Fruit fly (Drosophila melanogaster) whole organism, embryonic: ENCODE results near the gene PIG-Q.

ENCODE experiments used
- Abd-B ChIP-seq: fragments of 200-800 bp; sonication (Bioruptor generic); optimal IDR thresholded peaks from 2 replicates; lab custom pipeline; 2018; ENCODE audit warnings: missing biosample characterization, mild to moderate bottlenecking, missing genetic modification characterization, moderate library complexity
- Bgb ChIP-seq: fragments of 200-800 bp; sonication (Bioruptor generic); IDR thresholded peaks from 2 replicates; pipeline ENCODE4 v1.3.6; 2022; ENCODE audit warnings: missing biosample characterization, missing genetic modification characterization; ENCODE audit not compliant: partially characterized antibody
- CG10959 ChIP-seq: fragments of 200-800 bp; sonication (Bioruptor generic); IDR thresholded peaks from 2 replicates; pipeline ENCODE4 v1.3.6; 2022; ENCODE audit warnings: missing biosample characterization, missing genetic modification characterization
- CG11093 ChIP-seq: fragments of 200-800 bp; sonication (Bioruptor generic); IDR thresholded peaks from 3 replicates; pipeline ENCODE4 v1.3.6; 2022; ENCODE audit warnings: missing biosample characterization, missing genetic modification characterization
- CG12769 ChIP-seq: fragments of 200-800 bp; sonication (Bioruptor generic); optimal IDR thresholded peaks from 2 replicates; lab custom pipeline; 2019; ENCODE audit warnings: missing biosample characterization, mild to moderate bottlenecking, missing genetic modification characterization, moderate library complexity
- CG13894 ChIP-seq: fragments of 200-800 bp; sonication (Bioruptor generic); optimal IDR thresholded peaks from 3 replicates; lab custom pipeline; 2018; ENCODE audit warnings: missing biosample characterization, mild to moderate bottlenecking, missing genetic modification characterization, moderate library complexity
- CG15696 ChIP-seq: fragments of 200-800 bp; sonication (Bioruptor generic); optimal IDR thresholded peaks from 2 replicates; lab custom pipeline; 2019; ENCODE audit warnings: missing biosample characterization, mild to moderate bottlenecking, missing genetic modification characterization, moderate library complexity
- CG16863 ChIP-seq: fragments of 200-800 bp; sonication (Bioruptor generic); optimal IDR thresholded peaks from 3 replicates; lab custom pipeline; 2016; ENCODE audit warnings: missing biosample characterization, missing genetic modification characterization
- CG17328 ChIP-seq: fragments of 200-800 bp; sonication (Bioruptor generic); IDR thresholded peaks from 2 replicates; pipeline ENCODE4 v1.3.6; 2022; ENCODE audit warnings: missing biosample characterization, missing genetic modification characterization
- CG1792 ChIP-seq: fragments of 200-800 bp; sonication (Bioruptor generic); optimal IDR thresholded peaks from 2 replicates; lab custom pipeline; 2016; ENCODE audit warnings: missing biosample characterization, missing genetic modification characterization
- CG18476 ChIP-seq: fragments of 200-800 bp; sonication (Bioruptor generic); optimal IDR thresholded peaks from 2 replicates; lab custom pipeline; 2016; ENCODE audit warnings: missing biosample characterization, mild to moderate bottlenecking, missing genetic modification characterization
- CG2712 ChIP-seq: fragments of 200-800 bp; optimal IDR thresholded peaks from 3 replicates; lab custom pipeline; 2019; ENCODE audit warnings: missing biosample characterization, mild to moderate bottlenecking, missing genetic modification characterization, moderate library complexity
- CG32532 ChIP-seq: fragments of 200-800 bp; sonication (Bioruptor generic); IDR thresholded peaks from 2 replicates; pipeline ENCODE4 v1.3.6; 2022; ENCODE audit warnings: missing biosample characterization, missing genetic modification characterization
- CG34376 ChIP-seq: fragments of 200-800 bp; sonication (Bioruptor generic); optimal IDR thresholded peaks from 2 replicates; lab custom pipeline; 2018; ENCODE audit warnings: missing biosample characterization, mild to moderate bottlenecking, missing genetic modification characterization
- CG3726 ChIP-seq: fragments of 200-800 bp; sonication (Bioruptor generic); IDR thresholded peaks from 3 replicates; pipeline ENCODE4, ENCODE4 v1.3.6; 2022; ENCODE audit warnings: missing biosample characterization, missing genetic modification characterization
- CG4404 ChIP-seq: fragments of 200-800 bp; sonication (Bioruptor generic); IDR thresholded peaks from 2 replicates; pipeline ENCODE4 v1.3.6; 2022; ENCODE audit warnings: missing biosample characterization, missing genetic modification characterization
- CG7745 ChIP-seq: fragments of 200-800 bp; sonication (Bioruptor generic); optimal IDR thresholded peaks from 2 replicates; lab custom pipeline; 2018; ENCODE audit warnings: missing biosample characterization, mild to moderate bottlenecking, missing genetic modification characterization, moderate library complexity
- CG8290 ChIP-seq, 3 experiments: fragments of 200-800 bp; sonication (Bioruptor generic); optimal IDR thresholded peaks; 2 replicates each; lab custom pipeline; 2016 to 2019; ENCODE audit warnings: missing biosample characterization in 3 of 3, missing genetic modification characterization in 3 of 3, mild to moderate bottlenecking in 2 of 3, moderate library complexity in 1 of 3
- CG8388 ChIP-seq: fragments of 200-800 bp; sonication (Bioruptor generic); optimal IDR thresholded peaks from 2 replicates; lab custom pipeline; 2019; ENCODE audit warnings: missing biosample characterization, mild to moderate bottlenecking, missing genetic modification characterization, moderate library complexity
- Dbx ChIP-seq: fragments of 200-800 bp; sonication (Bioruptor generic); IDR thresholded peaks from 3 replicates; pipeline ENCODE4 v1.3.6; 2022; ENCODE audit warnings: missing biosample characterization, missing genetic modification characterization
- Dip3 ChIP-seq: fragments of 200-800 bp; sonication (Bioruptor generic); optimal IDR thresholded peaks from 3 replicates; lab custom pipeline; 2016; ENCODE audit warnings: missing biosample characterization, missing genetic modification characterization
- Drgx ChIP-seq: fragments of 200-800 bp; sonication (Bioruptor generic); IDR thresholded peaks from 2 replicates; pipeline ENCODE4 v1.3.6; 2022; ENCODE audit warnings: missing biosample characterization, missing genetic modification characterization
- Elba2 ChIP-seq: fragments of 200-800 bp; sonication (Bioruptor generic); optimal IDR thresholded peaks from 3 replicates; lab custom pipeline; 2016; ENCODE audit warnings: missing biosample characterization, missing genetic modification characterization
- Gsc ChIP-seq: fragments of 200-800 bp; sonication (Bioruptor generic); IDR thresholded peaks from 2 replicates; pipeline ENCODE4 v1.3.6; 2022; ENCODE audit warnings: missing biosample characterization, missing genetic modification characterization
- Gug ChIP-seq: fragments of 200-800 bp; sonication (Bioruptor generic); IDR thresholded peaks from 4 replicates; pipeline ENCODE4 v1.3.6; 2022; ENCODE audit warnings: missing biosample characterization, missing genetic modification characterization
- Hey ChIP-seq: fragments of 200-800 bp; sonication (Bioruptor generic); optimal IDR thresholded peaks from 3 replicates; lab custom pipeline; 2018; ENCODE audit warnings: missing biosample characterization, mild to moderate bottlenecking, missing genetic modification characterization
- Hr78 ChIP-seq, 2 experiments: fragments of 200-800 bp in 1 of 2; fragments of >200 bp in 1 of 2; sonication (Bioruptor generic) in 1 of 2; optimal IDR thresholded peaks; 2 replicates each; lab custom pipeline; 2017 to 2019; ENCODE audit warnings: missing biosample characterization in 2 of 2, missing genetic modification characterization in 2 of 2, mild to moderate bottlenecking in 1 of 2, moderate library complexity in 1 of 2
- Mrtf ChIP-seq: fragments of 200-800 bp; sonication (Bioruptor generic); IDR thresholded peaks from 3 replicates; pipeline ENCODE4 v1.3.6; 2022; ENCODE audit warnings: missing biosample characterization, missing genetic modification characterization
- Nf-YC ChIP-seq: fragments of 200-800 bp; optimal IDR thresholded peaks from 3 replicates; lab custom pipeline; 2019; ENCODE audit warnings: missing biosample characterization, mild to moderate bottlenecking, missing genetic modification characterization, moderate library complexity
- Sin3A ChIP-seq: fragments of >200 bp; optimal IDR thresholded peaks from 2 replicates; lab custom pipeline; 2018
- Xbp1 ChIP-seq: fragments of 200-800 bp; sonication (Bioruptor generic); optimal IDR thresholded peaks from 3 replicates; lab custom pipeline; 2016; ENCODE audit warnings: missing biosample characterization, mild to moderate bottlenecking, missing genetic modification characterization
- amos ChIP-seq: fragments of 200-800 bp; sonication (Bioruptor generic); IDR thresholded peaks from 2 replicates; pipeline ENCODE4 v1.3.6; 2022; ENCODE audit warnings: missing biosample characterization, missing genetic modification characterization; ENCODE audit not compliant: partially characterized antibody
- br ChIP-seq: fragments of >200 bp; optimal IDR thresholded peaks from 2 replicates; lab custom pipeline; 2017
- btn ChIP-seq: fragments of 200-800 bp; sonication (Bioruptor generic); optimal IDR thresholded peaks from 2 replicates; lab custom pipeline; 2016; ENCODE audit warnings: missing biosample characterization, missing genetic modification characterization
- dan ChIP-seq: fragments of 200-800 bp; sonication (Bioruptor generic); IDR thresholded peaks from 2 replicates; pipeline ENCODE4 v1.3.6; 2022; ENCODE audit warnings: missing biosample characterization, missing genetic modification characterization
- danr ChIP-seq: fragments of 200-800 bp; sonication (Bioruptor generic); IDR thresholded peaks from 2 replicates; pipeline ENCODE4 v1.3.6; 2022; ENCODE audit warnings: missing biosample characterization, missing genetic modification characterization
- disco-r ChIP-seq: fragments of 200-800 bp; sonication (Bioruptor generic); optimal IDR thresholded peaks from 2 replicates; lab custom pipeline; 2016; ENCODE audit warnings: missing biosample characterization, missing genetic modification characterization
- fd3F ChIP-seq: fragments of 200-800 bp; sonication (Bioruptor generic); optimal IDR thresholded peaks from 2 replicates; lab custom pipeline; 2018; ENCODE audit warnings: missing biosample characterization, mild to moderate bottlenecking, missing genetic modification characterization, moderate library complexity
- fru ChIP-seq: fragments of >200 bp; optimal IDR thresholded peaks from 2 replicates; lab custom pipeline; 2017
- ham ChIP-seq: fragments of 200-800 bp; sonication (Bioruptor generic); IDR thresholded peaks from 2 replicates; pipeline ENCODE4 v1.3.6; 2022; ENCODE audit warnings: missing biosample characterization, missing genetic modification characterization
- hb ChIP-seq: fragments of 200-800 bp; sonication (Bioruptor generic); IDR thresholded peaks from 3 replicates; pipeline ENCODE4 v1.3.6; 2022; ENCODE audit warnings: missing biosample characterization, missing genetic modification characterization; ENCODE audit not compliant: partially characterized antibody
- kah ChIP-seq: fragments of 200-800 bp; sonication (Bioruptor generic); optimal IDR thresholded peaks from 2 replicates; lab custom pipeline; 2018; ENCODE audit warnings: missing biosample characterization, mild to moderate bottlenecking, missing genetic modification characterization
- mam ChIP-seq: fragments of 200-800 bp; sonication (Bioruptor generic); optimal IDR thresholded peaks from 3 replicates; lab custom pipeline; 2016; ENCODE audit warnings: missing biosample characterization, missing genetic modification characterization
- nerfin-2 ChIP-seq: fragments of 200-800 bp; sonication (Bioruptor generic); IDR thresholded peaks from 2 replicates; pipeline ENCODE4 v1.3.6; 2022; ENCODE audit warnings: missing biosample characterization, missing genetic modification characterization; ENCODE audit not compliant: partially characterized antibody
- psq ChIP-seq: fragments of 200-800 bp; sonication (Bioruptor generic); optimal IDR thresholded peaks from 2 replicates; lab custom pipeline; 2017; ENCODE audit warnings: missing biosample characterization, missing genetic modification characterization
- sc ChIP-seq, 3 experiments: fragments of >200 bp in 2 of 3; fragments of 200-800 bp in 1 of 3; sonication (Bioruptor generic) in 1 of 3; optimal IDR thresholded peaks; 2 replicates in 2 of 3; 3 replicates in 1 of 3; lab custom pipeline; 2017; ENCODE audit warnings: mild to moderate bottlenecking in 1 of 3, missing biosample characterization in 1 of 3, missing genetic modification characterization in 1 of 3, missing genetic modification reagents in 1 of 3
- shn ChIP-seq: fragments of 200-800 bp; sonication (Bioruptor generic); optimal IDR thresholded peaks from 3 replicates; lab custom pipeline; 2016; ENCODE audit warnings: missing biosample characterization, missing genetic modification characterization
- sim ChIP-seq: fragments of 200-800 bp; sonication (Bioruptor generic); IDR thresholded peaks from 2 replicates; pipeline ENCODE4 v1.3.6; 2022; ENCODE audit warnings: missing biosample characterization, missing genetic modification characterization
- sima ChIP-seq: fragments of 200-800 bp; sonication (Bioruptor generic); optimal IDR thresholded peaks from 2 replicates; lab custom pipeline; 2016; ENCODE audit warnings: missing biosample characterization, missing genetic modification characterization

PIG-Q gene

DNA sequence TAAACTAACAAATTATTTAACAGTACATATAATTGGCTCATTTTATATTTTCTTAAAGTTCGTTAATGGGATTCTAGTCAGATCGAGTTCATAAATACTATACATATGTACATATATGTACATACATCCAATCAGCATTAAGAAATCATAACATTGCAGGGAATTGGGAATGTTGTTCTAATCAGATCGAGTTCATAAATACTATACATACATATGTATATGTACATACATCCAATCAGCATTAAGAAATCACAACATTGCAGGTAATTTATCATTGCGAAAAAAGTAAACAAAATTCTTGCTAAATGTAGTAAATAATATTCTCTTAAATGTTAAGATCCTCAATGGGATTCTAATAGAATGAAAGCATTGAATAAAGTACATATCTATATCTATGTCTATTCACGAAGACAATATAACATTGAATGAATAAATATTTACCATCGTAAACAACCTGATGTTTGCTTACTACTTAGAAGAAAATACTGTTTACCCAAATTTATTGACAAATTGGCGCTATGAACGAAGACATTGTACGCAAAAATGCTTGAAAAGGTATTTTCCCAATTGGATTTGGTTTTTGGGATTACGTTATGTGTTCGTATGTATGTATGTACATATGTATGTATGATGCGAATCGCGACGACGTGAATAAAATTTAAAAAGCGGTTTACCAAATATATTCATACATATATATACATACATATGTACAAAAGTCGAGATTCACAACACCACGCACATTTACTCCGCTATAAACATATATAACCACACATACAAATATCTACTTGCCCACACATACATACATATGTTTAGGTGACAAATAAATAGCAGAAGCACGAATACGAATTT is 24.9 kb downstream of the PIG-Q start (continued):
- TF ChIP-seq Drgx (GFP tag; lab: Robert Waterston, UW), result no peak
- TF ChIP-seq CG18476 (GFP tag; lab: Kevin White, UChicago), result peak; percentile 59
- TF ChIP-seq CG4404 (GFP tag; lab: Robert Waterston, UW), result no peak
- peak; percentile 50 for TF ChIP-seq kah (GFP tag; lab: Kevin White, UChicago)
- TF ChIP-seq Hey (tag; lab: Kevin White, UChicago), result no peak
- peak; percentile 90 for TF ChIP-seq CG15696 (tag; lab: Kevin White, UChicago)
- peak in 1 of 2 experiments; percentile 13 for TF ChIP-seq Hr78 (GFP tag; optimal IDR thresholded peaks at IDR 0.05; lab: Kevin White, UChicago)
- peak; percentile 51; the same call in 1 of the 2 replicates for TF ChIP-seq CG17328 (GFP tag; lab: Robert Waterston, UW)
- peak; percentile 37; the same call in 1 of the 2 replicates for TF ChIP-seq sim (GFP tag; lab: Robert Waterston, UW)
- TF ChIP-seq hb (GFP tag; lab: Robert Waterston, UW), result no peak
- no peak for TF ChIP-seq CG16863
- peak; percentile 10 for TF ChIP-seq btn (GFP tag; lab: Kevin White, UChicago)
- TF ChIP-seq CG34376 (GFP tag; lab: Kevin White, UChicago), result peak; percentile 91
- no peak for TF ChIP-seq Mrtf (GFP tag; lab: Robert Waterston, UW)
- TF ChIP-seq CG13894 (tag; lab: Kevin White, UChicago), result peak; percentile 91
- TF ChIP-seq Dbx, result peak; percentile 78; the same call in 2 of the 3 replicates
- peak; percentile 29 for TF ChIP-seq psq (GFP tag; lab: Kevin White, UChicago)
- no peak for TF ChIP-seq amos (GFP tag; lab: Robert Waterston, UW)
- TF ChIP-seq shn (GFP tag; lab: Kevin White, UChicago), result no peak
- peak; percentile 57 for TF ChIP-seq CG2712 (tag; lab: Kevin White, UChicago)
- no peak for TF ChIP-seq sc (optimal IDR thresholded peaks at IDR 0.05; lab: Kevin White, UChicago)
- peak; percentile 53 for TF ChIP-seq sc (GFP tag; optimal IDR thresholded peaks at IDR 0.05; lab: Kevin White, UChicago)
- no peak for TF ChIP-seq Bgb
- TF ChIP-seq Gug (GFP tag; lab: Robert Waterston, UW), result no peak
- TF ChIP-seq Dip3 (GFP tag; lab: Kevin White, UChicago), result peak; percentile 28
- no peak for TF ChIP-seq Xbp1 (GFP tag; lab: Kevin White, UChicago)
- peak; percentile 26; the same call in 1 of the 2 replicates for TF ChIP-seq danr (GFP tag; lab: Robert Waterston, UW)
- no peak; the same call in 2 of the 3 replicates for TF ChIP-seq CG11093 (GFP tag; lab: Robert Waterston, UW)
- no peak for TF ChIP-seq CG8388 (GFP tag; lab: Kevin White, UChicago)
- peak; percentile 38 for TF ChIP-seq sima (GFP tag; lab: Kevin White, UChicago)
- no peak; the same call in 1 of the 2 replicates for TF ChIP-seq CG32532 (GFP tag; lab: Robert Waterston, UW)
- TF ChIP-seq CG12769 (tag; lab: Kevin White, UChicago), result no peak
- peak; percentile 86 for TF ChIP-seq fd3F (GFP tag; lab: Kevin White, UChicago)
- no peak for TF ChIP-seq nerfin-2
- no peak for TF ChIP-seq Sin3A (lab: Kevin White, UChicago)
- no peak for TF ChIP-seq CG10959 (GFP tag; lab: Robert Waterston, UW)
- peak; percentile 57 for TF ChIP-seq CG1792 (GFP tag; lab: Kevin White, UChicago)
- no peak for TF ChIP-seq Abd-B (GFP tag; lab: Kevin White, UChicago)
- TF ChIP-seq mam (GFP tag; lab: Kevin White, UChicago), result peak; percentile 61
- peak; percentile 79 for TF ChIP-seq CG7745
- TF ChIP-seq Nf-YC (tag; lab: Kevin White, UChicago), result peak; percentile 65
- no peak for TF ChIP-seq Gsc (GFP tag; lab: Robert Waterston, UW)
- no peak for TF ChIP-seq dan (GFP tag; lab: Robert Waterston, UW)
- TF ChIP-seq br (lab: Kevin White, UChicago), result no peak
- peak; percentile 33 for TF ChIP-seq disco-r (GFP tag; lab: Kevin White, UChicago)
- TF ChIP-seq Elba2 (GFP tag; lab: Kevin White, UChicago), result peak; percentile 1
- no peak; the same call in 2 of the 3 replicates for TF ChIP-seq CG3726 (GFP tag; lab: Robert Waterston, UW)
- TF ChIP-seq fru, result no peak
- peak; percentile 34 for TF ChIP-seq CG8290 (GFP tag; optimal IDR thresholded peaks at IDR 0.05; lab: Kevin White, UChicago)
- peak in 1 of 2 experiments; percentile 78 for TF ChIP-seq CG8290 (tag; optimal IDR thresholded peaks at IDR 0.05; lab: Kevin White, UChicago)
- TF ChIP-seq ham, result no peak
